Worm (Caenorhabditis elegans): ENCODE measurements around the gene ergo-1.

- no peak for TF ChIP-seq ceh-82 (tag; optimal IDR thresholded peaks at IDR 0.05)
- no peak for TF ChIP-seq ZK546.5 (tag; optimal IDR thresholded peaks at IDR 0.05)
- no peak for TF ChIP-seq ceh-16 (tag; optimal IDR thresholded peaks at IDR 0.05)
- TF ChIP-seq elt-3 (tag; optimal IDR thresholded peaks at IDR 0.05), result no peak
- no peak for TF ChIP-seq skn-1 (tag; optimal IDR thresholded peaks at IDR 0.05)
- no peak for TF ChIP-seq lsy-2 (tag; optimal IDR thresholded peaks at IDR 0.05)
- TF ChIP-seq nhr-77 (tag; optimal IDR thresholded peaks at IDR 0.05), result no peak
- no peak for TF ChIP-seq ama-1 (optimal IDR thresholded peaks at IDR 0.05)
- TF ChIP-seq ztf-4 (tag; optimal IDR thresholded peaks at IDR 0.05), result no peak
- TF ChIP-seq lin-13 (GFP tag; optimal IDR thresholded peaks at IDR 0.05), result no peak
- no peak for TF ChIP-seq aly-2 (tag; optimal IDR thresholded peaks at IDR 0.05)
- no peak for TF ChIP-seq alr-1 (tag; optimal IDR thresholded peaks at IDR 0.05)
- TF ChIP-seq snpc-4 (tag; optimal IDR thresholded peaks at IDR 0.05), result no peak
Observed at ce11 chrV:1053385-1053784, 44.8 kb downstream of the ergo-1 start.
